Worm (Caenorhabditis elegans): ENCODE results near the gene inpp-1.
A peak's percentile ranks its signal among the peaks of the same experiment; 100 is the strongest.

Gene inpp-1

DNA sequence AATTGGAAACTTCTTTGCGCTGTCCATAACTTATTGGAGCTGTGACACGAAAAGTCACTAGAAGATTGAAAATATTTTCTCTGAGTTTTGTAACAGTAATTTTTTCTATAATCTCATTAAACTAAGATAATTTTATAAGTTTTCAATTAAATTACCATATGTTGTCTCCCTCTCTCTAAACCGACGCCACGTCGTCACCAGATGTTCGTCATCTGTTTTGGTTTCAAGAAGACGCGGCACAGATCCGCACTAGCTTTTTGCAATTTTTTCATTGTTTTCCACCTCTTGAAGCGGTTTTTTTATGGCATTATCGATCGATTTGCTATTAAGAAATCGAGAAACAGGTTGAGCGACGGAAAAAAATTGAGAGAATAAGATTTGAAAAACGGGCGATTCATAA lies 30.3 kb upstream of the inpp-1 start:
- TF ChIP-seq R02D3.7 (tag; optimal IDR thresholded peaks at IDR 0.05) (no peak), nhr-28 (tag; optimal IDR thresholded peaks at IDR 0.05) (no peak), lin-39 (tag; optimal IDR thresholded peaks at IDR 0.05) (no peak), nhr-43 (tag; optimal IDR thresholded peaks at IDR 0.05; ENCODE audit: poor library complexity, severe bottlenecking) (no peak), elt-1 (tag; optimal IDR thresholded peaks at IDR 0.05) (no peak), nhr-77 (tag; optimal IDR thresholded peaks at IDR 0.05) (no peak), unc-39 (tag; optimal IDR thresholded peaks at IDR 0.05) (no peak), mdl-1 (tag; optimal IDR thresholded peaks at IDR 0.05) (no peak), tbx-2 (tag; optimal IDR thresholded peaks at IDR 0.05) (no peak), snpc-4 (tag; optimal IDR thresholded peaks at IDR 0.05) (no peak), nhr-25 (tag; optimal IDR thresholded peaks at IDR 0.05) (no peak), pha-4 (tag; optimal IDR thresholded peaks at IDR 0.05) (no peak), ceh-16 (tag; optimal IDR thresholded peaks at IDR 0.05) (no peak), nhr-67 (tag; optimal IDR thresholded peaks at IDR 0.05) (no peak), skn-1 (tag; optimal IDR thresholded peaks at IDR 0.05) (no peak)

DNA sequence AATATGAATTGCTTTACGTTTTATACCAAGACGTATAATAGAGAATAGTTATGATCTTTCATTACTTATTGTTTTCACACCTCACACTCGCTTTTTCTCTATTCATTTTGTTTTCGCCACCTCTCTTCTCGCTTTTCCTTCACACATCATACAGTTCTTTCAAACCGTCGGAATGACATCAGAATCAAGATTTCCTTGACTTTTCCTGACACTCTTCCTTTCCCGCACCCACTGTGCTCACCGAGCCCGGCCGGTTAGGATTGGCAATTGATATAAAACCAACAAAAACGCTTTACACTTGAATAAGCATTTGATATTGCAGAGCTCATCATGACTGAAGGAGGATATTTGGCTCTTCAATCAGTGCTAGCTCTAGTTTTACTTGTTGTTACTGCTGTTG lies 25.6 kb upstream of the inpp-1 start, which contains the start of gene zipt-2.1:
TSS of gene zipt-2.1 (plus strand) at position 301 of the 400 bp plus-strand sequence.
- TF ChIP-seq nhr-12 (tag; optimal IDR thresholded peaks at IDR 0.05) (no peak), zag-1 (tag; optimal IDR thresholded peaks at IDR 0.05) (no peak), ama-1 (optimal IDR thresholded peaks at IDR 0.05) (no peak), nhr-237 (tag; optimal IDR thresholded peaks at IDR 0.05) (no peak), pqm-1 (tag; optimal IDR thresholded peaks at IDR 0.05) (no peak)

DNA sequence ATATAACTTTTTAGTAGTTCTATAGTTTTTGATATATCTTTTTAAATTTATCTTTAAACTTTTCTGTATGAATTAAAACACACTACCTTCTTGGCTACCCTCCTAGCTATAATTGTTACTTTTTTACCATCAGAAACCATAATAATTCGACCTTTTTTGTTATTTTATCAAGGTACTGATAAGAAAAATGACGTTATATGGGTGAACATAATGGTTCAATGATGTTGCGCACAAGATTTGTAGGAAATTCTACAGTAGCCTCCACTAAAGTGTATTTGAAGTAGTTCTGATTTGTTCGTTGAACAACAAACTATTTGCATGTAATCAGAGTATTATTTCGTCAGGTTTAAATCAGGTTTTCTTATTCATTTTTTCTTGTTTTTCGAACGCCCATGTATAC lies 24.9 kb upstream of the inpp-1 start:
- TF ChIP-seq ztf-4 (tag; optimal IDR thresholded peaks at IDR 0.05) (no peak), pqm-1 (tag; optimal IDR thresholded peaks at IDR 0.05) (peak; percentile 30), elt-2 (tag; optimal IDR thresholded peaks at IDR 0.05) (peak; percentile 40)

DNA sequence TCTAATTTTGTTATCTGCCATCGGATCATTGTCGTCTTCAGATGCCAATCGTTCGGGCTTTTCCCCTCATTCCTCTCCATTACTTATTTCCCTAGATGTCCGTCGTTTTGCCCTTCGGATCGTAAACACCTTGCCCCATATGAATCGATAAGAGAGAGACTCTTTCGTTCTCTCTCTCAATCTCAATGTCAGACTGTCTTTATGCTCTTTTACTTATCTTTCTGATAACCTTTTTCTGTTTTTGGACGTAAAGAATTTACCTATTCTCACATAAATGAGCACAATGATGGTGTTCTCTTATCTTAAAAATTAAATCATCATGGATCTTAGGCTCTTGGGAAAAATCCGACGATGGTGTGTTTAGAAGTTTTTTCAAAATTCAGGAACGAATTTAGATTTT lies 23.0 kb upstream of the inpp-1 start:
- no peak for TF ChIP-seq lin-39 (tag; optimal IDR thresholded peaks at IDR 0.05)
- TF ChIP-seq elt-2 (tag; optimal IDR thresholded peaks at IDR 0.05), result peak; percentile 78
- TF ChIP-seq lin-15B (tag; optimal IDR thresholded peaks at IDR 0.05), result no peak
- TF ChIP-seq eor-1 (tag; optimal IDR thresholded peaks at IDR 0.05), result no peak
- TF ChIP-seq ztf-4 (tag; optimal IDR thresholded peaks at IDR 0.05), result no peak
- TF ChIP-seq pqm-1 (tag; optimal IDR thresholded peaks at IDR 0.05), result peak; percentile 56
- TF ChIP-seq snpc-4 (tag; optimal IDR thresholded peaks at IDR 0.05), result no peak
- no peak for TF ChIP-seq jun-1 (tag; optimal IDR thresholded peaks at IDR 0.05)
- TF ChIP-seq unc-62 (GFP tag; optimal IDR thresholded peaks at IDR 0.05), result no peak
- TF ChIP-seq elt-1 (tag; optimal IDR thresholded peaks at IDR 0.05), result no peak
- no peak for TF ChIP-seq sea-2 (GFP tag; optimal IDR thresholded peaks at IDR 0.05)
- no peak for TF ChIP-seq aly-2 (tag; optimal IDR thresholded peaks at IDR 0.05)

DNA sequence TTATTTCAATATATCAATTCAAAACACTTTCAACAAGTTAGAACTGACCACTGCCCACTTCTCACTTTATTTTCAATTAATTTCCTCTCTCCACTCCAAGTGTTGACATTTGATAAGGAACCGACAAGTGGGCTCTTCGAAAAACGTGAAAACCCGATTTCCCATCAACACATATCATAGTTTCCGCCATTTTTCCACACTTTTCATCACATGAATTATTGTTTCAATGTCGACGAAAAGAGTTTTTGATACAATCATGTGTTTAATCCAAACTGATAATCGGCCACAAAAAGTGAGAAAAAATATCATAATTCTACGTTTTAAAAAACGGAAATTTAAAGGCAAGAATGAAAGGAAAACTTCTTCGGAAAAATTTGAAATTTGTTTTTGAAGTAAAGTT lies 22.0 kb upstream of the inpp-1 start:
- no peak for TF ChIP-seq tbx-2 (tag; optimal IDR thresholded peaks at IDR 0.05)
- no peak for TF ChIP-seq nhr-23 (tag; optimal IDR thresholded peaks at IDR 0.05)
- TF ChIP-seq nhr-67 (tag; optimal IDR thresholded peaks at IDR 0.05), result no peak
- peak; percentile 76 for TF ChIP-seq elt-2 (tag; optimal IDR thresholded peaks at IDR 0.05)
- TF ChIP-seq pha-4 (tag; optimal IDR thresholded peaks at IDR 0.05), result peak; percentile 77
- peak; percentile 41 for TF ChIP-seq pqm-1 (tag; optimal IDR thresholded peaks at IDR 0.05)

DNA sequence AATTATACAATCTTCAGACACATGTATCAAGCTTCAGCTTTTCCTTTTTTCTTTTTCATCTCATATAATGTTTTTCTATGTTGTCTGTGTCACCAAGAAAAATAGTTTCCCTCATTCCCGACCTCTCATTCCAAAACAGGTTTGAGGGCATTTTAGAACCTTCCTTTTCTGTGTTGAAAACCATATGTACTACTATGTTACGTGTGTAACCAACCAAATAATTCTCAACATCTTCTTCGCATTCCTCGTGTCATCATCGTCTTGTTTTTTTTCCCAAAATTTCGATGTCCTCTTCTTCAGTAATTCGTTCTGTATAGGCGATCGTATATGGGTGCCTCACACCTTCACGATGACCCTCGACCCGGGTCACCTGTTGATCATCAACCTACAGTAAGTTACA lies 16.6 kb upstream of the inpp-1 start, which contains the start of gene pept-2:
TSS of gene pept-2 (plus strand) at position 301 of the 400 bp plus-strand sequence.
- TF ChIP-seq ceh-9 (tag; optimal IDR thresholded peaks at IDR 0.05) (no peak), nhr-25 (tag; optimal IDR thresholded peaks at IDR 0.05) (peak; percentile 31)

DNA sequence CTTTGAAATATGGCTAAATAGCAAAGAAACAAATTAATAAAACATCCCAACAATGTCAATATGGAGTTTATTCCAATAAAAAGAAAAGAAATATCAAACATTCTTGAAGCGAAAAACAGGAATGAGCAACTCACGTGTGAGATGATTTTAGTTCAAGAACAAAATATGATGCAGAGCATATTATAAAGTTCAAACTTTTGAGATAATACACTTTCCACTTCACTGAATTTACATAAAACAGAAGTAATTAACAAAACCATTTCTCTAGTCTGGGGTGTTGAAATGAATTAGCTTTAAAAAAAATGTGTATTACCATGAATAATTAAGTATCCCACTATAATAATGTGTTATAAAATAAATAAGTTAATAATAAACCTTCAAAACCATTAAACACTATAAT lies 13.0 kb upstream of the inpp-1 start, which contains the start of gene srd-7:
TSS of gene srd-7 (minus strand) at position 101 of the 400 bp plus-strand sequence.
- no peak for TF ChIP-seq fkh-10 (GFP tag; optimal IDR thresholded peaks at IDR 0.05)
- TF ChIP-seq mml-1 (tag; optimal IDR thresholded peaks at IDR 0.05), result no peak
- TF ChIP-seq mdl-1 (tag; optimal IDR thresholded peaks at IDR 0.05), result no peak
- TF ChIP-seq unc-62 (GFP tag; optimal IDR thresholded peaks at IDR 0.05), result no peak
- no peak for TF ChIP-seq ceh-82 (tag; optimal IDR thresholded peaks at IDR 0.05)
- TF ChIP-seq lin-15B (tag; optimal IDR thresholded peaks at IDR 0.05), result no peak
- no peak for TF ChIP-seq ceh-9 (tag; optimal IDR thresholded peaks at IDR 0.05)
- TF ChIP-seq nhr-43 (tag; optimal IDR thresholded peaks at IDR 0.05; ENCODE audit: poor library complexity, severe bottlenecking), result no peak
- TF ChIP-seq ceh-28 (tag; optimal IDR thresholded peaks at IDR 0.05), result no peak
- TF ChIP-seq nhr-76 (tag; optimal IDR thresholded peaks at IDR 0.05), result no peak
- no peak for TF ChIP-seq nhr-12 (tag; optimal IDR thresholded peaks at IDR 0.05)
- TF ChIP-seq nhr-11 (tag; optimal IDR thresholded peaks at IDR 0.05), result no peak
- no peak for TF ChIP-seq egl-5 (tag; optimal IDR thresholded peaks at IDR 0.05)
- no peak for TF ChIP-seq tbx-2 (tag; optimal IDR thresholded peaks at IDR 0.05)
- TF ChIP-seq skn-1 (tag; optimal IDR thresholded peaks at IDR 0.05), result no peak
- no peak for TF ChIP-seq nhr-237 (tag; optimal IDR thresholded peaks at IDR 0.05)

Data from whole organism, L3 larva.